Worm (Caenorhabditis elegans): Measurements from ENCODE around the gene F56F10.2.

The F56F10.2 gene

ce11 chrX:871957-872715, 12.7 kb downstream of the F56F10.2 start, which contains the start of gene F56F10.1:
F56F10.1 (plus strand) TSS chrX:872603.
- TF ChIP-seq bed-3 (GFP tag; optimal IDR thresholded peaks at IDR 0.05): no peak
- TF ChIP-seq M03D4.4 (tag; optimal IDR thresholded peaks at IDR 0.05): no peak
- no peak for TF ChIP-seq zip-8 (tag; optimal IDR thresholded peaks at IDR 0.05)
- TF ChIP-seq nhr-28 (tag; optimal IDR thresholded peaks at IDR 0.05): no peak
- TF ChIP-seq drap-1 (GFP tag; optimal IDR thresholded peaks at IDR 0.05): no peak
- TF ChIP-seq nhr-237 (tag; optimal IDR thresholded peaks at IDR 0.05): no peak
- no peak for TF ChIP-seq ces-1 (GFP tag; optimal IDR thresholded peaks at IDR 0.05)
- TF ChIP-seq elt-3 (tag; optimal IDR thresholded peaks at IDR 0.05): no peak
- no peak for TF ChIP-seq nhr-76 (tag; optimal IDR thresholded peaks at IDR 0.05)
- no peak for TF ChIP-seq mep-1 (tag; optimal IDR thresholded peaks at IDR 0.05)
- no peak for TF ChIP-seq pha-4 (tag; optimal IDR thresholded peaks at IDR 0.05)
- no peak for TF ChIP-seq ceh-83 (GFP tag; optimal IDR thresholded peaks at IDR 0.05)
- TF ChIP-seq hlh-1 (tag; optimal IDR thresholded peaks at IDR 0.05): no peak

ce11 chrX:873634-874033, 14.2 kb downstream of the F56F10.2 start:
- TF ChIP-seq unc-39 (tag; optimal IDR thresholded peaks at IDR 0.05) (no peak), nhr-2 (tag; optimal IDR thresholded peaks at IDR 0.05) (no peak), sem-2 (GFP tag; optimal IDR thresholded peaks at IDR 0.05) (no peak), mls-2 (tag; optimal IDR thresholded peaks at IDR 0.05) (no peak), ceh-39 (tag; optimal IDR thresholded peaks at IDR 0.05) (no peak), lin-32 (GFP tag; optimal IDR thresholded peaks at IDR 0.05) (no peak)

- TF ChIP-seq unc-62 (GFP tag; optimal IDR thresholded peaks at IDR 0.05): peak; percentile 43
- peak; percentile 66 for TF ChIP-seq lin-13 (tag; optimal IDR thresholded peaks at IDR 0.05)
- no peak for TF ChIP-seq bed-3 (GFP tag; optimal IDR thresholded peaks at IDR 0.05)
- no peak for TF ChIP-seq M03D4.4 (tag; optimal IDR thresholded peaks at IDR 0.05)
- peak; percentile 60 for TF ChIP-seq sptf-1 (tag; optimal IDR thresholded peaks at IDR 0.05)
- TF ChIP-seq ztf-11 (tag; optimal IDR thresholded peaks at IDR 0.05): no peak
- TF ChIP-seq nhr-237 (tag; optimal IDR thresholded peaks at IDR 0.05): peak; percentile 32
- peak; percentile 58 for TF ChIP-seq mls-2 (tag; optimal IDR thresholded peaks at IDR 0.05)
- TF ChIP-seq nhr-2 (tag; optimal IDR thresholded peaks at IDR 0.05): peak; percentile 37
- peak; percentile 49 for TF ChIP-seq drap-1 (GFP tag; optimal IDR thresholded peaks at IDR 0.05)
- no peak for TF ChIP-seq elt-1 (tag; optimal IDR thresholded peaks at IDR 0.05; ENCODE audit: borderline replicate concordance, insufficient read depth)
- TF ChIP-seq cnd-1 (tag; optimal IDR thresholded peaks at IDR 0.05): peak; percentile 38
- TF ChIP-seq ces-1 (GFP tag; optimal IDR thresholded peaks at IDR 0.05): no peak
- TF ChIP-seq nhr-12 (tag; optimal IDR thresholded peaks at IDR 0.05): no peak
- TF ChIP-seq unc-120 (tag; optimal IDR thresholded peaks at IDR 0.05; ENCODE audit: poor library complexity, severe bottlenecking): peak; percentile 57
- no peak for TF ChIP-seq ceh-83 (GFP tag; optimal IDR thresholded peaks at IDR 0.05)
- TF ChIP-seq mab-5 (tag; optimal IDR thresholded peaks at IDR 0.05): no peak
- TF ChIP-seq mep-1 (tag; optimal IDR thresholded peaks at IDR 0.05): peak; percentile 94
- TF ChIP-seq ceh-39 (tag; optimal IDR thresholded peaks at IDR 0.05): no peak
- no peak for TF ChIP-seq snpc-4 (tag; optimal IDR thresholded peaks at IDR 0.05)
- no peak for TF ChIP-seq elt-3 (tag; optimal IDR thresholded peaks at IDR 0.05)
- peak; percentile 12 for TF ChIP-seq ham-2 (GFP tag; optimal IDR thresholded peaks at IDR 0.05)
- no peak for TF ChIP-seq tbx-8 (GFP tag; optimal IDR thresholded peaks at IDR 0.05)
- TF ChIP-seq sem-2 (GFP tag; optimal IDR thresholded peaks at IDR 0.05): peak; percentile 2
- TF ChIP-seq hlh-1 (tag; optimal IDR thresholded peaks at IDR 0.05): peak; percentile 70
- no peak for TF ChIP-seq lin-32 (GFP tag; optimal IDR thresholded peaks at IDR 0.05)
- no peak for TF ChIP-seq ceh-43 (GFP tag; optimal IDR thresholded peaks at IDR 0.05)
- TF ChIP-seq pha-4 (tag; optimal IDR thresholded peaks at IDR 0.05): peak; percentile 89
- TF ChIP-seq unc-39 (tag; optimal IDR thresholded peaks at IDR 0.05): no peak
- no peak for TF ChIP-seq zip-8 (tag; optimal IDR thresholded peaks at IDR 0.05)
- peak; percentile 83 for TF ChIP-seq blmp-1 (tag; optimal IDR thresholded peaks at IDR 0.05)
- TF ChIP-seq lsy-2 (tag; optimal IDR thresholded peaks at IDR 0.05): peak; percentile 38
- TF ChIP-seq flh-1 (GFP tag; optimal IDR thresholded peaks at IDR 0.05): no peak
- TF ChIP-seq nhr-76 (tag; optimal IDR thresholded peaks at IDR 0.05): no peak
- TF ChIP-seq nhr-28 (tag; optimal IDR thresholded peaks at IDR 0.05): no peak
Measured at ce11 chrX:876935-877334, 17.5 kb downstream of the F56F10.2 start, which contains the start of gene ZC13.1. ZC13.1 (plus strand) TSS chrX:877239.

All from whole organism, mixed stage, embryonic.